Worm (Caenorhabditis elegans): ENCODE results near the gene ugt-45.

DNA sequence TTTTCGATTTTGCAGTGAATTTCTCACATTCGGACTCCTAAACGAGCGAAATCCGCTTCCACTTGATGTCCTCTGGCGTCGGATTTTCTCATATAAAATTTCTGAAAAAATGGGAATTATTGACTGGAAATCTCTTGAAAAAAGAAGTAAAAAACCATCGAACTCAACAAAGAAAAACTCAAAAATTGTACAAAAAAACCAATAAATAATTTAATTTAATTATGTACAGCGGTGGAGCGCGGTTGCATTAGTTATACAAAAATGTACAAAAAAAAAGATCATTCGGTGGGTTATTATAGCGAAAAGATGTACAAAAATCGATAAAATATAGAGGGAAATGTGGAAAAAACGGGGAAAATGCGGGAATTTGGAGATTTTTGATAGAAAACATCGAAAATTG is 28.2 kb downstream of the ugt-45 start, which contains the start of gene Y37E11AM.4:
- TF ChIP-seq spr-3 (GFP tag; optimal IDR thresholded peaks at IDR 0.05), result no peak
- no peak for TF ChIP-seq unc-39 (tag; optimal IDR thresholded peaks at IDR 0.05)
- TF ChIP-seq nhr-41 (GFP tag; IDR thresholded peaks at IDR 0.05), result no peak
- no peak for TF ChIP-seq ces-1 (GFP tag; optimal IDR thresholded peaks at IDR 0.05)
- TF ChIP-seq D1046.2 (GFP tag; IDR thresholded peaks at IDR 0.05), result no peak
- TF ChIP-seq nhr-25 (tag; optimal IDR thresholded peaks at IDR 0.05; ENCODE audit: borderline replicate concordance, insufficient read depth), result no peak
- TF ChIP-seq skn-1 (tag; optimal IDR thresholded peaks at IDR 0.05), result no peak
- TF ChIP-seq fkh-10 (GFP tag; optimal IDR thresholded peaks at IDR 0.05), result no peak
- TF ChIP-seq nhr-11 (tag; optimal IDR thresholded peaks at IDR 0.05), result no peak
- no peak for TF ChIP-seq daf-19 (GFP tag; conservative IDR thresholded peaks at IDR 0.05)
- TF ChIP-seq mep-1 (tag; optimal IDR thresholded peaks at IDR 0.05), result no peak
- TF ChIP-seq ama-1 (optimal IDR thresholded peaks at IDR 0.05), result no peak

Data from whole organism, L4 larva.